Worm (Caenorhabditis elegans) whole organism, L3 larva: ENCODE data around the gene F47C12.8.

Experiments
- R02D3.7 ChIP-seq: fragments of 150-350 bp; optimal IDR thresholded peaks from 2 replicates; lab custom pipeline; 2014; ENCODE audit warnings: missing biosample characterization, missing genetic modification characterization
- ZK546.5 ChIP-seq: sonication (generic microtip); optimal IDR thresholded peaks from 2 replicates; lab custom pipeline; 2017; ENCODE audit warnings: missing biosample characterization, missing genetic modification characterization
- aly-2 ChIP-seq: fragments of 150-350 bp; optimal IDR thresholded peaks from 2 replicates; lab custom pipeline; 2014; ENCODE audit warnings: missing biosample characterization, missing genetic modification characterization
- ama-1 ChIP-seq: fragments of 150-350 bp; optimal IDR thresholded peaks from 2 replicates; lab custom pipeline; 2018
- ceh-82 ChIP-seq: fragments of 150-350 bp; optimal IDR thresholded peaks from 2 replicates; lab custom pipeline; 2014; ENCODE audit warnings: missing biosample characterization, missing genetic modification characterization
- ceh-9 ChIP-seq: sonication (generic microtip); optimal IDR thresholded peaks from 2 replicates; lab custom pipeline; 2018; ENCODE audit warnings: missing biosample characterization, missing genetic modification characterization
- daf-12 ChIP-seq: fragments of 150-350 bp; optimal IDR thresholded peaks from 2 replicates; lab custom pipeline; 2014; ENCODE audit warnings: missing biosample characterization, missing genetic modification reagents, missing genetic modification characterization
- egl-27 ChIP-seq: sonication (generic microtip); optimal IDR thresholded peaks from 4 replicates; lab custom pipeline; 2017; ENCODE audit warnings: missing biosample characterization, missing genetic modification reagents, missing genetic modification characterization
- egl-5 ChIP-seq: fragments of 150-350 bp; optimal IDR thresholded peaks from 2 replicates; lab custom pipeline; 2017; ENCODE audit warnings: missing biosample characterization, missing genetic modification reagents, missing genetic modification characterization, inconsistent platforms
- elt-1 ChIP-seq: fragments of 150-350 bp; optimal IDR thresholded peaks from 2 replicates; lab custom pipeline; 2014; ENCODE audit warnings: missing biosample characterization, missing genetic modification characterization
- elt-2 ChIP-seq: sonication (generic microtip); optimal IDR thresholded peaks from 2 replicates; lab custom pipeline; 2016; ENCODE audit warnings: missing genetic modification reagents, mild to moderate bottlenecking, missing genetic modification characterization, missing compliant biosample characterization
- elt-3 ChIP-seq, 3 experiments: fragments of 150-350 bp in 1 of 3; sonication (generic microtip) in 2 of 3; optimal IDR thresholded peaks; 2 replicates in 2 of 3; 4 replicates in 1 of 3; lab custom pipeline; 2014 to 2017; ENCODE audit warnings: missing biosample characterization in 3 of 3, missing genetic modification characterization in 3 of 3
- eor-1 ChIP-seq, 2 experiments: fragments of 150-350 bp; optimal IDR thresholded peaks; 2 replicates each; lab custom pipeline; 2014 to 2018; ENCODE audit warnings: missing biosample characterization in 2 of 2, missing genetic modification characterization in 2 of 2
- fos-1 ChIP-seq: fragments of 150-350 bp; optimal IDR thresholded peaks from 2 replicates; lab custom pipeline; 2014; ENCODE audit warnings: missing biosample characterization, missing genetic modification characterization
- hmg-11 ChIP-seq: sonication (generic microtip); optimal IDR thresholded peaks from 2 replicates; lab custom pipeline; 2016; ENCODE audit warnings: missing genetic modification characterization, missing compliant biosample characterization
- lin-39 ChIP-seq: fragments of 150-350 bp; optimal IDR thresholded peaks from 2 replicates; lab custom pipeline; 2018; ENCODE audit warnings: missing biosample characterization, missing genetic modification reagents, missing genetic modification characterization
- mml-1 ChIP-seq: fragments of 150-350 bp; sonication (generic microtip); optimal IDR thresholded peaks from 3 replicates; lab custom pipeline; 2014; ENCODE audit warnings: missing biosample characterization, missing genetic modification characterization
- nfya-1 ChIP-seq: sonication (generic microtip); optimal IDR thresholded peaks from 2 replicates; lab custom pipeline; 2017; ENCODE audit warnings: missing genetic modification characterization, mild to moderate bottlenecking, missing compliant biosample characterization, antibody characterized with exemption, moderate library complexity; ENCODE audit not compliant: insufficient read depth
- nhr-11 ChIP-seq: fragments of 150-350 bp; optimal IDR thresholded peaks from 2 replicates; lab custom pipeline; 2014; ENCODE audit warnings: missing biosample characterization, missing genetic modification characterization
- nhr-12 ChIP-seq: fragments of 150-350 bp; optimal IDR thresholded peaks from 2 replicates; lab custom pipeline; 2014; ENCODE audit warnings: missing biosample characterization, missing genetic modification characterization
- nhr-237 ChIP-seq: fragments of 150-350 bp; optimal IDR thresholded peaks from 2 replicates; lab custom pipeline; 2014; ENCODE audit warnings: missing biosample characterization, missing genetic modification characterization
- nhr-25 ChIP-seq: sonication (generic microtip); optimal IDR thresholded peaks from 2 replicates; lab custom pipeline; 2017; ENCODE audit warnings: missing biosample characterization, missing genetic modification characterization
- nhr-43 ChIP-seq: sonication (generic microtip); optimal IDR thresholded peaks from 2 replicates; lab custom pipeline; 2016; ENCODE audit warnings: mild to moderate bottlenecking, missing genetic modification characterization, missing compliant biosample characterization; ENCODE audit not compliant: poor library complexity, severe bottlenecking
- nhr-67 ChIP-seq: fragments of 150-350 bp; optimal IDR thresholded peaks from 2 replicates; lab custom pipeline; 2014; ENCODE audit warnings: missing biosample characterization, missing genetic modification characterization
- nhr-76 ChIP-seq: fragments of 150-350 bp; sonication (generic microtip); optimal IDR thresholded peaks from 5 replicates; lab custom pipeline; 2014; ENCODE audit warnings: missing biosample characterization, missing genetic modification characterization
- nhr-77 ChIP-seq: fragments of 150-350 bp; optimal IDR thresholded peaks from 2 replicates; lab custom pipeline; 2014; ENCODE audit warnings: missing biosample characterization, missing genetic modification characterization
- pha-4 ChIP-seq: fragments of 150-350 bp; optimal IDR thresholded peaks from 2 replicates; lab custom pipeline; 2014; ENCODE audit warnings: missing biosample characterization, missing genetic modification reagents, missing genetic modification characterization
- pqm-1 ChIP-seq: fragments of 150-350 bp; optimal IDR thresholded peaks from 2 replicates; lab custom pipeline; 2017; ENCODE audit warnings: missing biosample characterization, missing genetic modification characterization, inconsistent platforms
- sea-2 ChIP-seq: fragments of 150-350 bp; sonication (generic microtip); optimal IDR thresholded peaks from 4 replicates; lab custom pipeline; 2014; ENCODE audit warnings: missing biosample characterization, missing genetic modification reagents, missing genetic modification characterization
- snpc-4 ChIP-seq: fragments of 150-350 bp; optimal IDR thresholded peaks from 2 replicates; lab custom pipeline; 2014; ENCODE audit warnings: missing biosample characterization, missing genetic modification characterization
- tbx-2 ChIP-seq: sonication (generic microtip); optimal IDR thresholded peaks from 2 replicates; lab custom pipeline; 2016; ENCODE audit warnings: mild to moderate bottlenecking, missing genetic modification characterization, missing compliant biosample characterization
- unc-62 ChIP-seq: fragments of 150-350 bp; sonication (generic microtip); optimal IDR thresholded peaks from 4 replicates; lab custom pipeline; 2014; ENCODE audit warnings: missing biosample characterization, missing genetic modification reagents, missing genetic modification characterization
- zag-1 ChIP-seq: fragments of 150-350 bp; optimal IDR thresholded peaks from 2 replicates; lab custom pipeline; 2014; ENCODE audit warnings: missing biosample characterization, missing genetic modification characterization
- ztf-11 ChIP-seq: fragments of 150-350 bp; optimal IDR thresholded peaks from 2 replicates; lab custom pipeline; 2014; ENCODE audit warnings: missing biosample characterization, missing genetic modification characterization
- ztf-4 ChIP-seq: fragments of 150-350 bp; optimal IDR thresholded peaks from 2 replicates; lab custom pipeline; 2014; ENCODE audit warnings: missing biosample characterization, missing genetic modification characterization

F47C12.8 gene

DNA sequence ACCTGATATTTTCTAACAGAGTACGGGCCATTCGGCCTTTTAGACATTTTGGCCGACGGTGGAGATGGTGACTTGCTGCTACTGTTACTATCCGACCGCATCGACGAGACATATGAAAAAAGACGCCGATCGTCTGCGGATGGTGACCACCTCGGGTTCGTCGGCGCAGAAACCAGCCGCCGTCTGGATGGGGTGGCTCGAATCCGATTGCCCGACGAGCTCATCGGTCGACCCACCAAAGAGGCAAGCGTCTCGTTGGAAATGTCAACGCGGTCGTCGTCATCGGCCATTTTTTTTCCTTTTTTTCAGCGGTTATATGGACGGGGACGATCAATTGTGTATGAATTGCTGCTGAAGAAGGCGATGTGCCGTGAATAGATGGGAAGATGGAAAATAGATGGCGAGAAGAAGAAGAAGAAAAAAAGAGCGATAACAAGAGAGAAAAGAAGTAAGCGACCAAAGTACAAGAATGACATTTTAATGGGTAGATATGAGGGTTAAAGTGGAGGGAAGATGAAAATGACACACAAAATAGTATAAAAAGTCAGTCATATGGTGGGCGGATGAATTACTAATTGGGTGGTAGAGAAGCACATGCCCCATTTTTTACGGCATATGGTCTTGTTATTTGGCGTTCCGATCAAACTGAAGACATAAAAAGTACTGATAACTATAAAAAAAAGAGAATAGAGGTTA is 20.4 kb upstream of the F47C12.8 start:
- TF ChIP-seq egl-5 (tag; lab: Kevin White, UChicago) (peak; percentile 33), elt-2 (tag; lab: Kevin White, UChicago) (peak; percentile 47), sea-2 (GFP tag; lab: Kevin White, UChicago) (no peak), nhr-43 (tag; lab: Kevin White, UChicago) (no peak), ama-1 (lab: Kevin White, UChicago) (peak; percentile 11), egl-27 (no peak), nhr-237 (tag; lab: Kevin White, UChicago) (no peak)
- TF ChIP-seq, all 47 proteins: peak for 3

DNA sequence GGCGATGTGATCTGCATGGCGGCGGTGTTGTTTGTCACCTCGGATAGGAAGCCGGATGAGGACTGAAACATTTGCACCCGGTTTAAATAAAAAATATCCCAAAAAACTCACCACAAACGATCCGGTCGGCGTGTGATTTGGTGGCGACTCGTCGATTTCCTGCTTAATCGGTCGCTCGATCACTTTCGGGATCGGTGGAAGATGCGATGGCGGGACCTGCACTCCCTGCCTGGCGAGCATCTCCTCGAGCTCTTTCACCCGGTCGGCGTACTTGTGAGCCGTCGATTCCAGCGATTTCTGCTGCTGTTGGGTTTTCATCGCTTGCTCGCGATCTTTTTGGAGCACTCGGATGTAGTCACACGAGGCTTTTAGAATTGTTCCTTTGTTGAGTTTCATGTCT is 18.3 kb upstream of the F47C12.8 start:
- TF ChIP-seq ztf-11 (tag; lab: Kevin White, UChicago) (no peak), ama-1 (lab: Kevin White, UChicago) (no peak), eor-1 (tag; optimal IDR thresholded peaks at IDR 0.05; lab: Kevin White, UChicago) (no peak), ceh-9 (no peak), mml-1 (tag; lab: Kevin White, UChicago) (no peak), nfya-1 (no peak), elt-1 (no peak)

DNA sequence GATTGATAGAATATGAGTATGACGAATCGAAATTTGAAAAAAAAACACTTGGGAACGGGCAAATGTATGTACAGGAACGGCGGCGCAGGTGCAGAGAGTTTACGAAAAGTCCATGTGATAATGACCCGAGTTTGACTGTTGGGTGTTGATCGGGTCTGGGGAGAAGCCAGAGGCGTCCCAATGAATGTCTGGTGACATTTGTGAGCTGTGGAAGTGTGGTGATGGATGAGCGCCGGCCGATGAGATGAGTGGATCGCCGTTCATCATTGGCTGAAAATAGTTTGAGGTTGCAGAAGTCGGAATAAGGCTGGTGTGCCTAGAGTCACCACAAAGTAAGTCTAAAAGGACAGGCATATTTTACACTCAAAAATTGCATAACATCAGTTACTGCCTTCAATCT is 17.2 kb upstream of the F47C12.8 start:
- no peak for TF ChIP-seq hmg-11
- no peak for TF ChIP-seq ztf-4 (tag; lab: Kevin White, UChicago)
- TF ChIP-seq egl-27: no peak
- no peak for TF ChIP-seq ZK546.5 (tag; lab: Kevin White, UChicago)
- no peak for TF ChIP-seq elt-2 (tag; lab: Kevin White, UChicago)
- no peak for TF ChIP-seq nhr-25 (tag; lab: Kevin White, UChicago)
- TF ChIP-seq eor-1 (tag; optimal IDR thresholded peaks at IDR 0.05; lab: Kevin White, UChicago): no peak

DNA sequence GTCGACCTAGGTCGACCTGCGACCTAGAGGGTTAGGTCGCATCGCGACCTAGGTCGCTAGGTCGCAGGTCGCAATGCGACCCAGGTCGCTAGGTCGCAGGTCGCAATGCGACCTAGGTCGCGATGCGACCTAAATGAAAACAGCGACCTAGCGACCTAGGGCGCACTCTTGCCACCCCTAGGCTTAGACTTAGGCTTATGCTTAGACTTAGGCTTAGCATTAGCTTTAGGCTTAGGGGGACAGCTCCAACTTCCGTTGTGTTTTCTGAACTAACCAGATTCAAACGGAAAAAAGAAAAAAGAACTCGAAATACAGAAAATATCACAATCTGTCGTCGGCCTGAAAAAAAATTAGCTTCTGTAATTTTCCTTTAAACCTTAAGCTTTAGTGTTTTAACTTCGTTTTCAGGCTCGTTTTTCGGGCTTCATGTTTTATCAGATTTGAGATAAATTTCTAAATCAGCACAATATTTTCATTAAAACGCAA is 16.0 kb upstream of the F47C12.8 start:
- TF ChIP-seq elt-1 (no peak), snpc-4 (tag; lab: Kevin White, UChicago) (no peak), nhr-11 (tag; lab: Kevin White, UChicago) (no peak), daf-12 (tag; lab: Kevin White, UChicago) (no peak), lin-39 (tag; lab: Kevin White, UChicago) (no peak), pha-4 (tag; lab: Kevin White, UChicago) (no peak), nhr-77 (peak; percentile 46), nhr-12 (tag; lab: Kevin White, UChicago) (no peak), pqm-1 (tag; lab: Kevin White, UChicago) (no peak), ztf-11 (tag; lab: Kevin White, UChicago) (no peak), ama-1 (lab: Kevin White, UChicago) (no peak), hmg-11 (no peak), elt-2 (tag; lab: Kevin White, UChicago) (peak; percentile 2), egl-27 (no peak), fos-1 (tag; lab: Kevin White, UChicago) (no peak), zag-1 (tag; lab: Kevin White, UChicago) (no peak), nhr-43 (tag; lab: Kevin White, UChicago) (no peak), R02D3.7 (tag; lab: Kevin White, UChicago) (peak; percentile 7), nhr-76 (tag; lab: Kevin White, UChicago) (no peak)

DNA sequence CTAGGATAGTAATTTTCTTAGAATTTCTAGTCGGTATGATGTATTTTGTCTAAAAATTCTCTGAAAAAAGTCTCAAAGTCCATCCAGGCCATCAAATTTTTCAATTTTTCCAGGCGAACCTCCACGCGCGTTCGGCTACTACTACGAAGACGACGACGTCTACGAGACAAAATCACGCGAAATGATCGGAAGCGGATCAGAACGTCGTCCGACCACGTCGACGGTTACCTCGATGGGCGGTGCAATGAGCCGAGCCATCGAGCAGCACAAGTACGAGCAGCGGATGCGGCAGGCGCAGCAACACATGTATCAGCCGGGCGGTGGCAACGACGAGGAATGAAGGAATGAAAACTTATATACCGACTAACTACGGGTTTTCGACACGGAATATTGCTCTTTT is 15.2 kb upstream of the F47C12.8 start:
- no peak for TF ChIP-seq egl-5 (tag; lab: Kevin White, UChicago)

DNA sequence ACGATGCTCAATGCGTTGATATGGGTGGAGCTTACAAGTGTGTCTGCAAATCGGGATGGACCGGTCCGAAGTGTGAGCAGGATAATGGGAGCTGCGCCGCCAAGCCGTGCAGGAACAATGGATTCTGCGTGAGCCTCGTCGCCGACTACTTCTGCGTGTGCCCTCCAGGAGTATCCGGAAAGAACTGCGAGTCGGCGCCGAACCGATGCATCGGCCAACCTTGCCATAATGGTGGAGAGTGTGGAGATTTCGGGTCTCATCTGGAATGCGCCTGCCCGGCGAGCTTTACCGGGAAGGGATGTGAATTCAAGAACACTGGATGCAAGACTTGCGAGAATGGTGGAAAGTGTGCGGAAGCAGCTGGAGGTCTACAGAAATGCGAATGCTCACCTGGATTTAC is 11.5 kb upstream of the F47C12.8 start:
- TF ChIP-seq daf-12 (tag; lab: Kevin White, UChicago): no peak
- TF ChIP-seq aly-2 (tag; lab: Kevin White, UChicago): no peak
- no peak for TF ChIP-seq egl-5 (tag; lab: Kevin White, UChicago)
- TF ChIP-seq unc-62 (GFP tag; lab: Kevin White, UChicago): no peak
- no peak for TF ChIP-seq R02D3.7 (tag; lab: Kevin White, UChicago)
- TF ChIP-seq nfya-1: no peak
- TF ChIP-seq eor-1 (tag; optimal IDR thresholded peaks at IDR 0.05; lab: Kevin White, UChicago): no peak
- no peak for TF ChIP-seq ceh-9
- TF ChIP-seq nhr-25 (tag; lab: Kevin White, UChicago): no peak
- TF ChIP-seq ceh-82: no peak
- TF ChIP-seq nhr-12 (tag; lab: Kevin White, UChicago): no peak
- TF ChIP-seq elt-3 (tag; optimal IDR thresholded peaks at IDR 0.05; lab: Kevin White, UChicago): no peak
- TF ChIP-seq elt-1: no peak
- TF ChIP-seq nhr-67: no peak
- TF ChIP-seq nhr-43 (tag; lab: Kevin White, UChicago): no peak
- TF ChIP-seq tbx-2: no peak
- TF ChIP-seq ztf-11 (tag; lab: Kevin White, UChicago): no peak
